Fruit fly (Drosophila melanogaster) whole organism, pupa: ENCODE data around the gene CG18586.

Experiments used
- CG10348 ChIP-seq: fragments of 200-800 bp; sonication (Bioruptor generic); IDR thresholded peaks from 2 replicates; pipeline ENCODE4 v1.3.6; 2022; ENCODE audit warnings: missing biosample characterization, missing genetic modification characterization
- CG12605 ChIP-seq: fragments of 200-800 bp; sonication (Bioruptor generic); IDR thresholded peaks from 2 replicates; pipeline ENCODE4 v1.3.6; 2022; ENCODE audit warnings: missing biosample characterization, missing genetic modification characterization
- CG13204 ChIP-seq: fragments of 200-800 bp; sonication (Bioruptor generic); optimal IDR thresholded peaks from 2 replicates; lab custom pipeline; 2018; ENCODE audit warnings: missing biosample characterization, mild to moderate bottlenecking, missing genetic modification characterization, moderate library complexity
- CG14655 ChIP-seq: fragments of 200-800 bp; sonication (Bioruptor generic); optimal IDR thresholded peaks from 3 replicates; lab custom pipeline; 2017; ENCODE audit warnings: mild to moderate bottlenecking, missing biosample characterization, missing genetic modification reagents, missing genetic modification characterization
- CG15710 ChIP-seq: fragments of 200-800 bp; sonication (Bioruptor generic); optimal IDR thresholded peaks from 2 replicates; lab custom pipeline; 2018; ENCODE audit warnings: missing biosample characterization, mild to moderate bottlenecking, missing genetic modification characterization, moderate library complexity
- CG17806 ChIP-seq: fragments of 200-800 bp; sonication (Bioruptor generic); optimal IDR thresholded peaks from 2 replicates; lab custom pipeline; 2018; ENCODE audit warnings: missing biosample characterization, mild to moderate bottlenecking, missing genetic modification characterization, moderate library complexity
- CG32121 ChIP-seq: fragments of 200-800 bp; sonication (Bioruptor generic); IDR thresholded peaks from 2 replicates; pipeline ENCODE4 v1.3.6; 2022; ENCODE audit warnings: missing biosample characterization, missing genetic modification characterization
- CG34367 ChIP-seq: fragments of 200-800 bp; sonication (Bioruptor generic); optimal IDR thresholded peaks from 2 replicates; lab custom pipeline; 2018; ENCODE audit warnings: missing biosample characterization, mild to moderate bottlenecking, missing genetic modification characterization
- CG4496 ChIP-seq: fragments of 200-800 bp; sonication (Bioruptor generic); IDR thresholded peaks from 3 replicates; pipeline ENCODE4 v1.3.6; 2022; ENCODE audit warnings: missing biosample characterization, missing genetic modification characterization
- CG8159 ChIP-seq: fragments of 200-800 bp; sonication (Bioruptor generic); optimal IDR thresholded peaks from 3 replicates; lab custom pipeline; 2018; ENCODE audit warnings: missing biosample characterization, mild to moderate bottlenecking, missing genetic modification characterization, moderate library complexity
- CG8301 ChIP-seq: fragments of 200-800 bp; sonication (Bioruptor generic); optimal IDR thresholded peaks from 2 replicates; lab custom pipeline; 2018; ENCODE audit warnings: missing biosample characterization, mild to moderate bottlenecking, missing genetic modification characterization
- CG9948 ChIP-seq: fragments of 200-800 bp; sonication (Bioruptor generic); optimal IDR thresholded peaks from 2 replicates; lab custom pipeline; 2018; ENCODE audit warnings: missing biosample characterization, mild to moderate bottlenecking, missing genetic modification characterization, moderate library complexity
- D1 ChIP-seq: fragments of 200-800 bp; sonication (Bioruptor generic); optimal IDR thresholded peaks from 2 replicates; lab custom pipeline; 2018; ENCODE audit warnings: missing biosample characterization, mild to moderate bottlenecking, missing genetic modification characterization, moderate library complexity
- EcR ChIP-seq: fragments of 200-800 bp; sonication (Bioruptor generic); optimal IDR thresholded peaks from 3 replicates; lab custom pipeline; 2019; ENCODE audit warnings: missing biosample characterization, missing genetic modification characterization, mild to moderate bottlenecking, moderate library complexity, missing genetic modification reagents
- Ets98B ChIP-seq: fragments of 200-800 bp; sonication (Bioruptor generic); IDR thresholded peaks from 2 replicates; pipeline ENCODE4 v1.3.6; 2022; ENCODE audit warnings: missing biosample characterization, missing genetic modification characterization
- Pif1A ChIP-seq: fragments of 200-800 bp; sonication (Bioruptor generic); optimal IDR thresholded peaks from 3 replicates; lab custom pipeline; 2016; ENCODE audit warnings: missing biosample characterization, missing genetic modification characterization
- Pif1B ChIP-seq: fragments of 200-800 bp; sonication (Bioruptor generic); optimal IDR thresholded peaks from 3 replicates; lab custom pipeline; 2016; ENCODE audit warnings: missing biosample characterization, missing genetic modification characterization
- Snoo ChIP-seq: fragments of 200-800 bp; sonication (Bioruptor generic); optimal IDR thresholded peaks from 3 replicates; lab custom pipeline; 2017; ENCODE audit warnings: missing biosample characterization, mild to moderate bottlenecking, missing genetic modification characterization, inconsistent platforms
- fd96Ca ChIP-seq: fragments of 200-800 bp; sonication (Bioruptor generic); IDR thresholded peaks from 3 replicates; pipeline ENCODE4 v1.3.6; 2022; ENCODE audit warnings: missing biosample characterization, missing genetic modification characterization
- gl ChIP-seq: fragments of 200-800 bp; sonication (Bioruptor generic); optimal IDR thresholded peaks from 2 replicates; lab custom pipeline; 2018; ENCODE audit warnings: missing biosample characterization, mild to moderate bottlenecking, missing genetic modification characterization
- rn ChIP-seq: fragments of 200-800 bp; sonication (Bioruptor generic); IDR thresholded peaks from 2 replicates; pipeline ENCODE4 v1.3.6; 2022; ENCODE audit warnings: missing biosample characterization, missing genetic modification characterization

CG18586 gene

dm6 chr3L:5863868-5864413 lies 9.2 kb upstream of the CG18586 start:
- TF ChIP-seq CG14655 (no peak), CG15710 (tag; lab: Kevin White, UChicago) (peak; percentile 71), D1 (tag; lab: Kevin White, UChicago) (no peak), CG12605 (GFP tag; lab: Robert Waterston, UW) (no peak), CG34367 (tag; lab: Kevin White, UChicago) (peak; percentile 48), Pif1A (GFP tag; lab: Kevin White, UChicago) (peak; percentile 13), gl (tag; lab: Kevin White, UChicago) (peak; percentile 22), EcR (GFP tag; lab: Kevin White, UChicago) (no peak), CG9948 (tag; lab: Kevin White, UChicago) (peak; percentile 47), CG8301 (tag; lab: Kevin White, UChicago) (no peak), CG8159 (tag; lab: Kevin White, UChicago) (peak; percentile 79), CG17806 (tag; lab: Kevin White, UChicago) (peak; percentile 67), Snoo (tag; lab: Kevin White, UChicago) (peak; percentile 25), CG32121 (GFP tag; lab: Robert Waterston, UW) (no peak), CG13204 (GFP tag; lab: Kevin White, UChicago) (peak; percentile 27), CG10348 (GFP tag; lab: Robert Waterston, UW) (no peak), Pif1B (GFP tag; lab: Kevin White, UChicago) (no peak)
- TF ChIP-seq, all 21 proteins: peak for 9

dm6 chr3L:5866924-5867323 lies 6.2 kb upstream of the CG18586 start:
- TF ChIP-seq D1 (tag; lab: Kevin White, UChicago) (no peak), CG15710 (tag; lab: Kevin White, UChicago) (peak; percentile 19), CG8159 (tag; lab: Kevin White, UChicago) (peak; percentile 42), CG14655 (no peak), Snoo (tag; lab: Kevin White, UChicago) (peak; percentile 11)

- TF ChIP-seq CG8159 (tag; lab: Kevin White, UChicago) (no peak), Pif1A (GFP tag; lab: Kevin White, UChicago) (no peak), CG34367 (tag; lab: Kevin White, UChicago) (no peak)
Observed at dm6 chr3L:5869614-5870204, 3.4 kb upstream of the CG18586 start.

dm6 chr3L:5871201-5871600 lies 1.9 kb upstream of the CG18586 start, which contains the start of gene CG5568:
Gene CG5568 (plus strand): TSS chr3L:5871501.
- TF ChIP-seq rn (GFP tag; lab: Robert Waterston, UW) (no peak), CG34367 (tag; lab: Kevin White, UChicago) (no peak), fd96Ca (no peak), CG15710 (tag; lab: Kevin White, UChicago) (no peak), Pif1A (GFP tag; lab: Kevin White, UChicago) (no peak), CG14655 (no peak), CG32121 (GFP tag; lab: Robert Waterston, UW) (no peak), CG8159 (tag; lab: Kevin White, UChicago) (no peak), D1 (tag; lab: Kevin White, UChicago) (no peak), CG4496 (no peak), gl (tag; lab: Kevin White, UChicago) (no peak), Ets98B (GFP tag; lab: Robert Waterston, UW) (no peak), CG8301 (tag; lab: Kevin White, UChicago) (no peak), Pif1B (GFP tag; lab: Kevin White, UChicago) (no peak), CG9948 (tag; lab: Kevin White, UChicago) (no peak), CG12605 (GFP tag; lab: Robert Waterston, UW) (no peak), EcR (GFP tag; lab: Kevin White, UChicago) (no peak), CG13204 (GFP tag; lab: Kevin White, UChicago) (no peak)

- TF ChIP-seq CG9948 (tag; lab: Kevin White, UChicago) (no peak), CG12605 (GFP tag; lab: Robert Waterston, UW) (no peak)
Observed at dm6 chr3L:5878734-5879291, 5.7 kb downstream of the CG18586 start.

- TF ChIP-seq CG14655 (no peak), Pif1A (GFP tag; lab: Kevin White, UChicago) (peak; percentile 20), D1 (tag; lab: Kevin White, UChicago) (no peak)
Observed at dm6 chr3L:5881310-5882208, 8.4 kb downstream of the CG18586 start.
